Worm (Caenorhabditis elegans) whole organism, early embryonic: ENCODE results near the gene srw-26.

Experiments used
- ama-1 ChIP-seq: fragments of 150-350 bp; optimal IDR thresholded peaks from 2 replicates; lab custom pipeline; 2014
- ceh-36 ChIP-seq: sonication (generic microtip); optimal IDR thresholded peaks from 2 replicates; lab custom pipeline; 2016; ENCODE audit warnings: missing genetic modification characterization, inconsistent platforms, missing compliant biosample characterization
- tbx-11 ChIP-seq: fragments of 200-800 bp; sonication (Bioruptor generic); IDR thresholded peaks from 2 replicates; pipeline ENCODE4 v1.3.6; 2022; ENCODE audit warnings: missing genetic modification characterization, missing compliant biosample characterization

ce11 chrV:15965114-15965513 is 32.8 kb upstream of the srw-26 start, which contains the start of gene sri-2:
- no peak for TF ChIP-seq ama-1 (lab: Kevin White, UChicago)
- no peak for TF ChIP-seq ceh-36 (tag; lab: Kevin White, UChicago)
- no peak for TF ChIP-seq tbx-11 (GFP tag; lab: Robert Waterston, UW)
